Fruit fly (Drosophila melanogaster) whole organism, adult: ENCODE measurements around the gene CG43796.
A peak's percentile ranks its signal among the peaks of the same experiment; 100 is the strongest.

Source experiments
- CG11617 ChIP-seq: fragments of 200-800 bp; sonication (Bioruptor generic); optimal IDR thresholded peaks from 2 replicates; lab custom pipeline; 2017; ENCODE audit warnings: mild to moderate bottlenecking, missing biosample characterization, missing genetic modification reagents, missing genetic modification characterization
- CG12768 ChIP-seq: fragments of 200-800 bp; sonication (Bioruptor generic); optimal IDR thresholded peaks from 2 replicates; lab custom pipeline; 2017; ENCODE audit warnings: missing biosample characterization, missing genetic modification characterization, mild to moderate bottlenecking, moderate library complexity, missing genetic modification reagents
- CG14711 ChIP-seq: fragments of 200-800 bp; sonication (Bioruptor generic); optimal IDR thresholded peaks from 2 replicates; lab custom pipeline; 2018; ENCODE audit warnings: missing biosample characterization, mild to moderate bottlenecking, missing genetic modification characterization, moderate library complexity
- CG1620 ChIP-seq: fragments of 200-800 bp; sonication (Bioruptor generic); optimal IDR thresholded peaks from 2 replicates; lab custom pipeline; 2016; ENCODE audit warnings: missing biosample characterization, missing genetic modification characterization
- CG33017 ChIP-seq: fragments of 200-800 bp; sonication (Bioruptor generic); optimal IDR thresholded peaks from 2 replicates; lab custom pipeline; 2018; ENCODE audit warnings: missing biosample characterization, mild to moderate bottlenecking, missing genetic modification characterization, moderate library complexity
- CG5204 ChIP-seq: fragments of 200-800 bp; sonication (Bioruptor generic); optimal IDR thresholded peaks from 2 replicates; lab custom pipeline; 2016; ENCODE audit warnings: missing biosample characterization, missing genetic modification characterization
- CG7045 ChIP-seq: fragments of 200-800 bp; sonication (Bioruptor generic); optimal IDR thresholded peaks from 2 replicates; lab custom pipeline; 2017; ENCODE audit warnings: missing biosample characterization, mild to moderate bottlenecking, missing genetic modification characterization
- CG7101 ChIP-seq: fragments of 200-800 bp; sonication (Bioruptor generic); optimal IDR thresholded peaks from 2 replicates; lab custom pipeline; 2018; ENCODE audit warnings: missing biosample characterization, mild to moderate bottlenecking, missing genetic modification characterization, moderate library complexity
- Clk ChIP-seq: fragments of 200-800 bp; sonication (Bioruptor generic); optimal IDR thresholded peaks from 2 replicates; lab custom pipeline; 2017; ENCODE audit warnings: missing biosample characterization, missing genetic modification characterization
- Crg-1 ChIP-seq: fragments of 200-800 bp; sonication (Bioruptor generic); optimal IDR thresholded peaks from 2 replicates; lab custom pipeline; 2016; ENCODE audit warnings: missing biosample characterization, missing genetic modification characterization
- Hr96 ChIP-seq: fragments of 200-800 bp; sonication (Bioruptor generic); optimal IDR thresholded peaks from 2 replicates; lab custom pipeline; 2016; ENCODE audit warnings: missing biosample characterization, missing genetic modification characterization
- Mnt ChIP-seq: fragments of 200-800 bp; sonication (Bioruptor generic); optimal IDR thresholded peaks from 2 replicates; lab custom pipeline; 2016; ENCODE audit warnings: missing biosample characterization, mild to moderate bottlenecking, missing genetic modification characterization
- bab1 ChIP-seq: fragments of 200-800 bp; sonication (Bioruptor generic); optimal IDR thresholded peaks from 3 replicates; lab custom pipeline; 2019; ENCODE audit warnings: missing biosample characterization, mild to moderate bottlenecking, missing genetic modification characterization, moderate library complexity
- cic ChIP-seq: fragments of 200-800 bp; sonication (Bioruptor generic); optimal IDR thresholded peaks from 2 replicates; lab custom pipeline; 2017; ENCODE audit warnings: missing biosample characterization, mild to moderate bottlenecking, missing genetic modification characterization, moderate library complexity
- cnc ChIP-seq, 2 experiments: fragments of >200 bp; optimal IDR thresholded peaks; 2 replicates each; lab custom pipeline; 2017
- kay ChIP-seq: fragments of 200-800 bp; sonication (Bioruptor generic); peaks from one replicate; lab custom pipeline; 2016; ENCODE audit warnings: missing biosample characterization, missing genetic modification characterization, borderline replicate concordance
- ovo ChIP-seq: fragments of 200-800 bp; sonication (Bioruptor generic); optimal IDR thresholded peaks from 2 replicates; lab custom pipeline; 2016; ENCODE audit warnings: missing biosample characterization, missing genetic modification characterization
- pad ChIP-seq: fragments of 200-800 bp; sonication (Bioruptor generic); optimal IDR thresholded peaks from 3 replicates; lab custom pipeline; 2017; ENCODE audit warnings: missing biosample characterization, missing genetic modification characterization, mild to moderate bottlenecking, moderate library complexity, missing genetic modification reagents
- tj ChIP-seq: fragments of 200-800 bp; sonication (Bioruptor generic); optimal IDR thresholded peaks from 3 replicates; lab custom pipeline; 2017; ENCODE audit warnings: missing biosample characterization, mild to moderate bottlenecking, missing genetic modification characterization, moderate library complexity
- toe ChIP-seq: fragments of 200-800 bp; sonication (Bioruptor generic); optimal IDR thresholded peaks from 2 replicates; lab custom pipeline; 2016; ENCODE audit warnings: missing biosample characterization, missing genetic modification characterization

Gene CG43796

DNA sequence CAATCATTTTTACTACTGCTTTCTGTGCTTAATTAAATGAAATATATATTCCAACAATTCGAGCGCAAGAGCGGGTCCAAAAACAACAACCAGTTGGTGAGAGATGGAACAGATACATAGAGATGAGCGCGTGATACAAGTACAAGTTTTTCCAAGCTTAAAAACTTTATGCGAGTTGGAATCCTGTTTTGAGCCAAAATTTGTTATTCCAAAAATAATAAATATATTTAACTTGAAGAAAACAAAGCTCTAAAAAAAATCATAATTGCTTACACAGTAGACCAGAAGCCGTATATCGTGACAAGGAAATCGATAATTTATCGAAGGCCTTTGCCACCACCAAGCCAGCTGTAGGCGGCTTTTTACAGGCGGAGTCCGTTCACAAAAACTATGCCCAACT lies 32.6 kb downstream of the CG43796 start, which contains the start of the genes CG13097 and PIG-U:
Gene CG13097 (minus strand): TSS at position 121 of the 400 bp plus-strand sequence.
Gene PIG-U (plus strand): TSS at position 349 of the 400 bp plus-strand sequence.
- TF ChIP-seq CG11617 (GFP tag; lab: Kevin White, UChicago) (peak; percentile 79), Crg-1 (GFP tag; lab: Kevin White, UChicago) (peak; percentile 88), CG5204 (GFP tag; lab: Kevin White, UChicago) (no peak), CG14711 (tag; lab: Kevin White, UChicago) (peak; percentile 81), ovo (GFP tag; lab: Kevin White, UChicago) (peak; percentile 74), Clk (GFP tag; lab: Kevin White, UChicago) (peak; percentile 62), CG7045 (GFP tag; lab: Kevin White, UChicago) (peak; percentile 71), Hr96 (GFP tag; lab: Kevin White, UChicago) (peak; percentile 87), cic (peak; percentile 46), pad (GFP tag; lab: Kevin White, UChicago) (peak; percentile 66), Mnt (peak; percentile 95), toe (GFP tag; lab: Kevin White, UChicago) (peak; percentile 93), CG12768 (GFP tag; lab: Kevin White, UChicago) (peak; percentile 83), CG33017 (tag; lab: Kevin White, UChicago) (peak; percentile 66), kay (GFP tag; lab: Kevin White, UChicago) (no peak), CG7101 (peak; percentile 85), cnc (optimal IDR thresholded peaks at IDR 0.05; lab: Kevin White, UChicago) (no peak), CG1620 (GFP tag; lab: Kevin White, UChicago) (peak; percentile 91), bab1 (GFP tag; lab: Kevin White, UChicago) (peak; percentile 87), tj (peak; percentile 68)

DNA sequence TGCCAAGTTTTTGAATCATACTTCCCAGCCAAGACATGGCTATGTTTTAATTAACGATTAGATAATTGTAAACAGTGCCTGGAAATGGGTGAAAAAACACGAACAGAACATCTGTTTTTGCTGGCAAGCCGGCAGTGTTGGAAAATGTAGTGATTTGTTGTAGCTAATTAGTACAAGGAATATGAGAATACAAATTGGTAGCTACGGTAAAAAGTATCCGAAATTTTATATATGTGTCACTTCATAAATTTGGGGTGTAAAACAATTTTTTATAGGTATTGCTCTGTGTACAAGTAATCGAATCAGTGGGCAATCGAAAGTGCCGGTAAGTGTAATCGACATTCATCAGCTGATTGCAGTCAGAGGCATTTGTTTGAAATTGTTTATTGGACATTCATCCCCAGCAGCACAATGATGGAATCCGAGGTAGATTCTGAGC lies 35.1 kb downstream of the CG43796 start, which contains the start of the genes mRpL51 and Uba4:
Gene mRpL51 (minus strand): TSS at position 125 of the 439 bp plus-strand sequence.
Gene Uba4 (plus strand): TSS at position 156 of the 439 bp plus-strand sequence.
- peak; percentile 49 for TF ChIP-seq Hr96 (GFP tag; lab: Kevin White, UChicago)
- TF ChIP-seq CG1620 (GFP tag; lab: Kevin White, UChicago) = peak; percentile 54
- peak; percentile 9 for TF ChIP-seq CG12768 (GFP tag; lab: Kevin White, UChicago)
- TF ChIP-seq ovo (GFP tag; lab: Kevin White, UChicago) = peak; percentile 11
- TF ChIP-seq cic = peak; percentile 13
- no peak for TF ChIP-seq CG7045 (GFP tag; lab: Kevin White, UChicago)
- no peak for TF ChIP-seq toe (GFP tag; lab: Kevin White, UChicago)
- TF ChIP-seq tj = peak; percentile 7
- TF ChIP-seq Crg-1 (GFP tag; lab: Kevin White, UChicago) = peak; percentile 58
- TF ChIP-seq cnc (optimal IDR thresholded peaks at IDR 0.05; lab: Kevin White, UChicago) = no peak
- no peak for TF ChIP-seq kay (GFP tag; lab: Kevin White, UChicago)
- peak; percentile 53 for TF ChIP-seq CG11617 (GFP tag; lab: Kevin White, UChicago)
- TF ChIP-seq Mnt = peak; percentile 67
- peak; percentile 69 for TF ChIP-seq CG7101
- no peak for TF ChIP-seq CG33017 (tag; lab: Kevin White, UChicago)
- peak; percentile 56 for TF ChIP-seq CG14711 (tag; lab: Kevin White, UChicago)
- TF ChIP-seq bab1 (GFP tag; lab: Kevin White, UChicago) = peak; percentile 55
- peak; percentile 43 for TF ChIP-seq pad (GFP tag; lab: Kevin White, UChicago)
- TF ChIP-seq CG5204 (GFP tag; lab: Kevin White, UChicago) = no peak
- no peak for TF ChIP-seq Clk (GFP tag; lab: Kevin White, UChicago)

DNA sequence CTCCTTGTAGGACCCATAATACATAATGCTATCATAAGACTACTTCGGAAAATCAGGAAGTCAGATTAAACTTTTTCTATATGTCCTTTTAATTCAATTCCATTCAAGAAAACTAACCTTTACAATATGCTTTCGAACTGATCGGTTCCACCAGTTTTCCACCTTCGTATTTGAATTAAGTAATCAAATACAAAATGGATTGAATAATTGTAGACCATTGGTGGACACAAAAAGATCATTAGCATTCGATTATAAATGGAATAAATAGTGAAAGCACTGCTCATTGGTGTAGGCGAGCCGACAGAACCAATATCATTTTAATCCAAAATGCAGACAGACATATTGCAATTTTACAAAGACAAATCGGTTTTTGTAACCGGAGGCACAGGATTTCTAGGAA lies 37.2 kb downstream of the CG43796 start, which contains the start of gene Sgp:
Gene Sgp (plus strand): TSS at position 301 of the 400 bp plus-strand sequence.
- no peak for TF ChIP-seq CG5204 (GFP tag; lab: Kevin White, UChicago)
- TF ChIP-seq cic = no peak
- no peak for TF ChIP-seq toe (GFP tag; lab: Kevin White, UChicago)
- TF ChIP-seq ovo (GFP tag; lab: Kevin White, UChicago) = no peak
- TF ChIP-seq cnc (optimal IDR thresholded peaks at IDR 0.05; lab: Kevin White, UChicago) = no peak
- TF ChIP-seq kay (GFP tag; lab: Kevin White, UChicago) = no peak
- no peak for TF ChIP-seq CG12768 (GFP tag; lab: Kevin White, UChicago)

DNA sequence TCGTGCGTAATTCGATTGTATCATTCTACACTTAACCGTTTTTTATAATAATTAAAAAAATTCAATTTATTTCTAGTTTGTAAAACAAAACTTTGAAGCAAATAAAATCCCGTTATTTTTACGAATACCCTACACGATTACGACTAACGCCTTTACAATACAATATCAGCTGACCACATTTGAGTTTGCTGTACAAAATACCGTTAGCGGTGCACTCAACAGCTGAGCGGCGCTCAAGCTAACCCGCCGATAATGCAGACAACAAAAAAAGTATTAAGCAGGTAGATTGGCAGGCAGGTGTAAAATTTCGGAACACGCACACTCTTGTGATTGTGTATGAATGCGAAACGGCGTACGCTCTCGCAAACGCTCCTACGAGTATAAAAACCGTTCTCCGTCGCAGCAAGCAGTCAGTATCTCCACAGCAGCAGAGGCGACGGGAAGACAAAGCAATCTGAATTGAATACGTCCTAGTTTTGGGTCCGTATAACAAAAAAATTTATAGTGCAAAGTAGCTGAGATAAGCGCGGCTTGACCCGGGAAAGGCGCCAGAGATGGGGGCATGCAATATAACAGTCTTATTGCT lies 39.6 kb downstream of the CG43796 start, which contains the start of gene Acer:
Gene Acer (plus strand): TSS at position 210 of the 586 bp plus-strand sequence.
- TF ChIP-seq pad (GFP tag; lab: Kevin White, UChicago) (no peak), Mnt (peak; percentile 23), cic (peak; percentile 19), Hr96 (GFP tag; lab: Kevin White, UChicago) (no peak), cnc (optimal IDR thresholded peaks at IDR 0.05; lab: Kevin White, UChicago) (no peak), CG11617 (GFP tag; lab: Kevin White, UChicago) (no peak), CG12768 (GFP tag; lab: Kevin White, UChicago) (peak; percentile 2), CG5204 (GFP tag; lab: Kevin White, UChicago) (no peak), CG33017 (tag; lab: Kevin White, UChicago) (no peak), tj (peak; percentile 48), kay (GFP tag; lab: Kevin White, UChicago) (no peak), Clk (GFP tag; lab: Kevin White, UChicago) (no peak), ovo (GFP tag; lab: Kevin White, UChicago) (peak; percentile 95), bab1 (GFP tag; lab: Kevin White, UChicago) (peak; percentile 48), CG1620 (GFP tag; lab: Kevin White, UChicago) (no peak), CG14711 (tag; lab: Kevin White, UChicago) (no peak), Crg-1 (GFP tag; lab: Kevin White, UChicago) (no peak), toe (GFP tag; lab: Kevin White, UChicago) (no peak), CG7045 (GFP tag; lab: Kevin White, UChicago) (no peak), CG7101 (no peak)

DNA sequence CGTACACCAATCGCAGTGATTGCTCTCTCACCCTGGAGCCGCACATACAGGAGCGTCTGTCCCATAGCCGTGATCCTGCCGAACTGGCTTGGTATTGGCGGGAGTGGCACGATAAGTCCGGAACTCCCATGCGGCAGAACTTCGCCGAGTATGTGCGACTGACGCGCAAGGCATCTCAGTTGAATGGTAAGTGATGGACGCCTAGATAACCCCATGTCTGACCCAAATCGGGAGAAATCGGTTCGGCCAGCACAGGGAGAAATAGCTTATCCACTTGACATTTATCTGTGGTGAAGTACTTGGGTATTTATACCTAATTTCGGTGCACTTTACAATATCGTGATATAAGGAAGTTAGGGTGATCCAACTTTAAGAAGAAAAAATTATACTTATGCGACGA lies 40.6 kb downstream of the CG43796 start:
- TF ChIP-seq Crg-1 (GFP tag; lab: Kevin White, UChicago) = no peak
- TF ChIP-seq Hr96 (GFP tag; lab: Kevin White, UChicago) = no peak
- no peak for TF ChIP-seq CG7101
- no peak for TF ChIP-seq tj
- no peak for TF ChIP-seq kay (GFP tag; lab: Kevin White, UChicago)
- no peak for TF ChIP-seq bab1 (GFP tag; lab: Kevin White, UChicago)
- no peak for TF ChIP-seq cnc (optimal IDR thresholded peaks at IDR 0.05; lab: Kevin White, UChicago)
- no peak for TF ChIP-seq CG12768 (GFP tag; lab: Kevin White, UChicago)
- no peak for TF ChIP-seq pad (GFP tag; lab: Kevin White, UChicago)
- TF ChIP-seq CG33017 (tag; lab: Kevin White, UChicago) = no peak
- TF ChIP-seq toe (GFP tag; lab: Kevin White, UChicago) = no peak
- TF ChIP-seq CG14711 (tag; lab: Kevin White, UChicago) = no peak
